Fruit fly (Drosophila melanogaster) whole organism, embryonic: ENCODE results near the gene Rok.

ENCODE experiments used
- ATbp ChIP-seq: fragments of 200-800 bp; sonication (Bioruptor generic); optimal IDR thresholded peaks from 2 replicates; lab custom pipeline; 2017; ENCODE audit warnings: missing biosample characterization, mild to moderate bottlenecking, missing genetic modification characterization, missing genetic modification reagents
- Adf1 ChIP-seq: fragments of 200-800 bp; sonication (Bioruptor generic); IDR thresholded peaks from 2 replicates; pipeline ENCODE4 v1.3.6; 2022; ENCODE audit warnings: missing biosample characterization, missing genetic modification characterization
- Atf-2 ChIP-seq: fragments of 200-800 bp; sonication (Bioruptor generic); optimal IDR thresholded peaks from 2 replicates; lab custom pipeline; 2016; ENCODE audit warnings: missing biosample characterization, missing genetic modification characterization
- CG10462 ChIP-seq: fragments of 200-800 bp; sonication (Bioruptor generic); optimal IDR thresholded peaks from 2 replicates; lab custom pipeline; 2016; ENCODE audit warnings: missing biosample characterization, missing genetic modification characterization
- CG10959 ChIP-seq: fragments of 200-800 bp; sonication (Bioruptor generic); IDR thresholded peaks from 2 replicates; pipeline ENCODE4 v1.3.6; 2022; ENCODE audit warnings: missing biosample characterization, missing genetic modification characterization
- CG12104 ChIP-seq: fragments of 200-800 bp; sonication (Bioruptor generic); optimal IDR thresholded peaks from 3 replicates; lab custom pipeline; 2016; ENCODE audit warnings: missing biosample characterization, missing genetic modification characterization
- CG12769 ChIP-seq: fragments of 200-800 bp; sonication (Bioruptor generic); optimal IDR thresholded peaks from 2 replicates; lab custom pipeline; 2019; ENCODE audit warnings: missing biosample characterization, mild to moderate bottlenecking, missing genetic modification characterization, moderate library complexity
- CG13775 ChIP-seq: fragments of 200-800 bp; sonication (Bioruptor generic); optimal IDR thresholded peaks from 3 replicates; lab custom pipeline; 2017; ENCODE audit warnings: missing biosample characterization, mild to moderate bottlenecking, missing genetic modification characterization
- CG14667 ChIP-seq: fragments of 200-800 bp; sonication (Bioruptor generic); IDR thresholded peaks from 2 replicates; pipeline ENCODE4 v1.3.6; 2022; ENCODE audit warnings: missing biosample characterization, missing genetic modification characterization
- CG15269 ChIP-seq: fragments of 200-800 bp; sonication (Bioruptor generic); optimal IDR thresholded peaks from 2 replicates; lab custom pipeline; 2018; ENCODE audit warnings: missing biosample characterization, mild to moderate bottlenecking, missing genetic modification characterization, moderate library complexity
- CG15696 ChIP-seq: fragments of 200-800 bp; sonication (Bioruptor generic); optimal IDR thresholded peaks from 2 replicates; lab custom pipeline; 2019; ENCODE audit warnings: missing biosample characterization, mild to moderate bottlenecking, missing genetic modification characterization, moderate library complexity
- CG17612 ChIP-seq: fragments of 200-800 bp; sonication (Bioruptor generic); IDR thresholded peaks from 2 replicates; pipeline ENCODE4 v1.3.6; 2022; ENCODE audit warnings: missing biosample characterization, missing genetic modification characterization
- CG2199 ChIP-seq: fragments of 200-800 bp; sonication (Bioruptor generic); IDR thresholded peaks from 3 replicates; pipeline ENCODE4 v1.3.6; 2022; ENCODE audit warnings: missing biosample characterization, missing genetic modification characterization
- CG31365 ChIP-seq: fragments of 200-800 bp; sonication (Bioruptor generic); optimal IDR thresholded peaks from 2 replicates; lab custom pipeline; 2018; ENCODE audit warnings: missing biosample characterization, mild to moderate bottlenecking, missing genetic modification characterization
- CG3838 ChIP-seq: fragments of 200-800 bp; sonication (Bioruptor generic); optimal IDR thresholded peaks from 3 replicates; lab custom pipeline; 2016; ENCODE audit warnings: missing biosample characterization, missing genetic modification characterization
- CG3847 ChIP-seq: fragments of 200-800 bp; sonication (Bioruptor generic); IDR thresholded peaks from 2 replicates; pipeline ENCODE4 v1.3.6; 2022; ENCODE audit warnings: missing biosample characterization, missing genetic modification characterization
- CG42726 ChIP-seq: fragments of 200-800 bp; sonication (Bioruptor generic); IDR thresholded peaks from 2 replicates; pipeline ENCODE4 v1.3.6; 2022; ENCODE audit warnings: missing biosample characterization, missing genetic modification characterization; ENCODE audit not compliant: partially characterized antibody
- CG4617 ChIP-seq: fragments of 200-800 bp; sonication (Bioruptor generic); optimal IDR thresholded peaks from 3 replicates; lab custom pipeline; 2016; ENCODE audit warnings: missing biosample characterization, missing genetic modification characterization, borderline replicate concordance
- CG5953 ChIP-seq: fragments of 200-800 bp; sonication (Bioruptor generic); IDR thresholded peaks from 2 replicates; pipeline ENCODE4 v1.3.6; 2022; ENCODE audit warnings: missing biosample characterization, missing genetic modification characterization
- CG6272 ChIP-seq: fragments of 200-800 bp; sonication (Bioruptor generic); IDR thresholded peaks from 2 replicates; pipeline ENCODE4 v1.3.6; 2022; ENCODE audit warnings: missing biosample characterization, missing genetic modification characterization
- CG6689 ChIP-seq: fragments of 200-800 bp; sonication (Bioruptor generic); IDR thresholded peaks from 2 replicates; pipeline ENCODE4 v1.3.6; 2022; ENCODE audit warnings: missing biosample characterization, missing genetic modification characterization
- CG6813 ChIP-seq: fragments of 200-800 bp; sonication (Bioruptor generic); optimal IDR thresholded peaks from 2 replicates; lab custom pipeline; 2017; ENCODE audit warnings: missing biosample characterization, missing genetic modification characterization, mild to moderate bottlenecking, moderate library complexity, missing genetic modification reagents
- CG7987 ChIP-seq: fragments of 200-800 bp; sonication (Bioruptor generic); optimal IDR thresholded peaks from 2 replicates; lab custom pipeline; 2018; ENCODE audit warnings: missing biosample characterization, mild to moderate bottlenecking, missing genetic modification characterization, moderate library complexity
- CG8089 ChIP-seq: fragments of 200-800 bp; sonication (Bioruptor generic); optimal IDR thresholded peaks from 3 replicates; lab custom pipeline; 2016; ENCODE audit warnings: missing biosample characterization, missing genetic modification characterization
- CG8924 ChIP-seq: fragments of 200-800 bp; optimal IDR thresholded peaks from 3 replicates; lab custom pipeline; 2019; ENCODE audit warnings: missing biosample characterization, mild to moderate bottlenecking, missing genetic modification characterization, moderate library complexity
- CHES-1-like ChIP-seq: fragments of 200-800 bp; sonication (Bioruptor generic); optimal IDR thresholded peaks from 2 replicates; lab custom pipeline; 2016; ENCODE audit warnings: missing biosample characterization, missing genetic modification characterization
- Doc2 ChIP-seq: fragments of 200-800 bp; sonication (Bioruptor generic); IDR thresholded peaks from 2 replicates; pipeline ENCODE4 v1.3.6; 2022; ENCODE audit warnings: missing biosample characterization, missing genetic modification characterization
- Doc3 ChIP-seq: fragments of 200-800 bp; sonication (Bioruptor generic); IDR thresholded peaks from 3 replicates; pipeline ENCODE4 v1.3.6; 2022; ENCODE audit warnings: missing biosample characterization, missing genetic modification characterization; ENCODE audit not compliant: partially characterized antibody
- Gsc ChIP-seq: fragments of 200-800 bp; sonication (Bioruptor generic); IDR thresholded peaks from 2 replicates; pipeline ENCODE4 v1.3.6; 2022; ENCODE audit warnings: missing biosample characterization, missing genetic modification characterization
- HHEX ChIP-seq: fragments of 200-800 bp; sonication (Bioruptor generic); optimal IDR thresholded peaks from 3 replicates; lab custom pipeline; 2017; ENCODE audit warnings: missing biosample characterization, mild to moderate bottlenecking, missing genetic modification characterization, missing genetic modification reagents
- NK7.1 ChIP-seq: fragments of 200-800 bp; sonication (Bioruptor generic); optimal IDR thresholded peaks from 3 replicates; lab custom pipeline; 2016; ENCODE audit warnings: missing biosample characterization, missing genetic modification characterization
- Neu2 ChIP-seq: fragments of 200-800 bp; sonication (Bioruptor generic); optimal IDR thresholded peaks from 3 replicates; lab custom pipeline; 2016; ENCODE audit warnings: missing biosample characterization, missing genetic modification characterization, borderline replicate concordance
- Nf-YA ChIP-seq: fragments of 200-800 bp; sonication (Bioruptor generic); IDR thresholded peaks from 2 replicates; pipeline ENCODE4 v1.3.6; 2022; ENCODE audit warnings: missing biosample characterization, missing genetic modification characterization
- Xbp1 ChIP-seq: fragments of 200-800 bp; sonication (Bioruptor generic); optimal IDR thresholded peaks from 3 replicates; lab custom pipeline; 2016; ENCODE audit warnings: missing biosample characterization, mild to moderate bottlenecking, missing genetic modification characterization
- ab ChIP-seq: fragments of 200-800 bp; sonication (Bioruptor generic); optimal IDR thresholded peaks from 2 replicates; lab custom pipeline; 2016; ENCODE audit warnings: missing biosample characterization, missing genetic modification characterization
- bigmax ChIP-seq: fragments of 200-800 bp; sonication (Bioruptor generic); optimal IDR thresholded peaks from 2 replicates; lab custom pipeline; 2018; ENCODE audit warnings: missing biosample characterization, mild to moderate bottlenecking, missing genetic modification characterization
- cas ChIP-seq: fragments of 200-800 bp; sonication (Bioruptor generic); IDR thresholded peaks from 2 replicates; pipeline ENCODE4 v1.3.6; 2022; ENCODE audit warnings: missing biosample characterization, missing genetic modification characterization
- crc ChIP-seq: fragments of 200-800 bp; sonication (Bioruptor generic); optimal IDR thresholded peaks from 2 replicates; lab custom pipeline; 2016; ENCODE audit warnings: missing biosample characterization, missing genetic modification characterization
- cwo ChIP-seq: fragments of 200-800 bp; sonication (Bioruptor generic); optimal IDR thresholded peaks from 3 replicates; lab custom pipeline; 2017; ENCODE audit warnings: missing biosample characterization, missing genetic modification characterization, mild to moderate bottlenecking, moderate library complexity, missing genetic modification reagents
- dimm ChIP-seq: fragments of 200-800 bp; sonication (Bioruptor generic); IDR thresholded peaks from 2 replicates; pipeline ENCODE4 v1.3.6; 2022; ENCODE audit warnings: missing biosample characterization, missing genetic modification characterization
- gro ChIP-seq: fragments of 200-800 bp; sonication (Bioruptor generic); optimal IDR thresholded peaks from 2 replicates; lab custom pipeline; 2016; ENCODE audit warnings: missing biosample characterization, missing genetic modification characterization
- kay ChIP-seq: fragments of 200-800 bp; sonication (Bioruptor generic); optimal IDR thresholded peaks from 2 replicates; lab custom pipeline; 2016; ENCODE audit warnings: missing biosample characterization, missing genetic modification characterization
- lab ChIP-seq: fragments of 200-800 bp; sonication (Bioruptor generic); optimal IDR thresholded peaks from 3 replicates; lab custom pipeline; 2017; ENCODE audit warnings: missing biosample characterization, missing genetic modification characterization, mild to moderate bottlenecking, moderate library complexity, missing genetic modification reagents
- pho ChIP-seq: fragments of 200-800 bp; sonication (Bioruptor generic); optimal IDR thresholded peaks from 2 replicates; lab custom pipeline; 2016; ENCODE audit warnings: missing biosample characterization, missing genetic modification characterization
- pnt ChIP-seq: fragments of 200-800 bp; sonication (Bioruptor generic); optimal IDR thresholded peaks from 3 replicates; lab custom pipeline; 2016; ENCODE audit warnings: missing biosample characterization, missing genetic modification characterization
- rib ChIP-seq: fragments of 200-800 bp; sonication (Bioruptor generic); IDR thresholded peaks from 2 replicates; pipeline ENCODE4 v1.3.6; 2022; ENCODE audit warnings: missing biosample characterization, missing genetic modification characterization
- sna ChIP-seq: fragments of 200-800 bp; sonication (Bioruptor generic); IDR thresholded peaks from 2 replicates; pipeline ENCODE4 v1.3.6; 2022; ENCODE audit warnings: missing biosample characterization, missing genetic modification characterization; ENCODE audit not compliant: partially characterized antibody
- tap ChIP-seq: fragments of 200-800 bp; optimal IDR thresholded peaks from 3 replicates; lab custom pipeline; 2019; ENCODE audit warnings: missing biosample characterization, mild to moderate bottlenecking, missing genetic modification characterization, moderate library complexity
- zfh1 ChIP-seq: fragments of 200-800 bp; sonication (Bioruptor generic); IDR thresholded peaks from 3 replicates; pipeline ENCODE4 v1.3.6; 2022; ENCODE audit warnings: missing biosample characterization, missing genetic modification characterization

The Rok gene

DNA sequence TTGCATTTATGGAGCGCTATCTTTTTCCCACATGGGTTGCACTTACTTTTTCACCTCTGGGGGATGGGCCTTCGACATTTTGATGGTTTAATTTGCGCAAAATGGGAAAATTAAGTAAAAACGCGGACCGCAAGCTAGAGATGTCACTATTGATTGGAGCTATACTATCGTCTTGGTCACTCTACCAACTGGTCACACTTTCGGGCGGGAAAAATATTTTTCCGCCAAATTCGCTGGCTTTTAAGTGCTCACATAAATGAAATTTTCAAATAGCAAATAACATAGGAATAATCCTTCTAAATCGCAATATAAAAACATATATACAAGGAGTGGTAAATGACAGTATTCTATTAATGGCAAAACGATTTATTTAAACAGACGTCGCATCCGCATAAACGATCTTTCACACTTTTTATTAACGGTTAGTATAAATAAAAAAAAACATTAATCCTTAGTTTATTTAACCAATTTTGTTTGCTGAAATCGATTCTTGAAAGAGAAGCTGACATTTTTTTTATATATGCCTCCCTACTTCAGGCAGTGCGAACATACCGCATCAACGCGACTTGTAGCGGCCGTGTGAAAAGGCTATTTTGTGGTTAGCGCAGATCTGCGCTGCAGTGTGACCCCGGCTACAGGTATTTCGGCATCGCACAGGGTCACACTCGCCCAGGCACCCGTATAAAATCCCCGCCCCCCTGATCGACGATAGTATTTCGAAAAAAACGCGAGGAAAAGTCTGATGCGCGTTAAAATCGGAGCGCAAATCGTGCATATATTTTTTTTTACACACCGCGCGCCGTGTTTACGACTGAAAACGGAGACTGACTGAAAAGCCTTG lies 3.3 kb upstream of the Rok start, which contains the start of the genes SNRPG and mthl1 (continued):
- TF ChIP-seq CG6689 (GFP tag; lab: Robert Waterston, UW) (peak; percentile 90), Neu2 (GFP tag; lab: Kevin White, UChicago) (no peak), CG10462 (peak; percentile 38), sna (GFP tag; lab: Robert Waterston, UW) (peak; percentile 36; the same call in 1 of the 2 replicates), CG3847 (GFP tag; lab: Robert Waterston, UW) (peak; percentile 92), pnt (peak; percentile 88), CG12104 (peak; percentile 54), ATbp (GFP tag; lab: Kevin White, UChicago) (no peak), kay (GFP tag; lab: Kevin White, UChicago) (peak; percentile 29), CG10959 (GFP tag; lab: Robert Waterston, UW) (peak; percentile 77), rib (GFP tag; lab: Robert Waterston, UW) (peak; percentile 91), Xbp1 (GFP tag; lab: Kevin White, UChicago) (peak; percentile 88), bigmax (GFP tag; lab: Kevin White, UChicago) (no peak), Atf-2 (GFP tag; lab: Kevin White, UChicago) (peak; percentile 77), CG13775 (GFP tag; lab: Kevin White, UChicago) (peak; percentile 81), CG6813 (no peak), CG4617 (GFP tag; lab: Kevin White, UChicago) (peak; percentile 34), HHEX (GFP tag; lab: Kevin White, UChicago) (peak; percentile 55), cwo (GFP tag; lab: Kevin White, UChicago) (peak; percentile 35), zfh1 (GFP tag; lab: Robert Waterston, UW) (peak; percentile 95), CG3838 (GFP tag; lab: Kevin White, UChicago) (peak; percentile 32), ab (GFP tag; lab: Kevin White, UChicago) (peak; percentile 55), CG2199 (GFP tag; lab: Robert Waterston, UW) (peak; percentile 72; the same call in 1 of the 3 replicates), CG31365 (peak; percentile 15), Adf1 (GFP tag; lab: Robert Waterston, UW) (peak; percentile 68), CG8089 (GFP tag; lab: Kevin White, UChicago) (peak; percentile 34), pho (GFP tag; lab: Kevin White, UChicago) (peak; percentile 81), CG6272 (GFP tag; lab: Robert Waterston, UW) (peak; percentile 90), CG15696 (tag; lab: Kevin White, UChicago) (peak; percentile 49), cas (peak; percentile 63; the same call in 1 of the 2 replicates), gro (no peak), CG12769 (peak; percentile 72), crc (GFP tag; lab: Kevin White, UChicago) (no peak), CG5953 (GFP tag; lab: Robert Waterston, UW) (peak; percentile 81), lab (peak; percentile 81), CG15269 (tag; lab: Kevin White, UChicago) (peak; percentile 74), tap (tag; lab: Kevin White, UChicago) (no peak), CG17612 (GFP tag; lab: Robert Waterston, UW) (peak; percentile 85), Doc2 (GFP tag; lab: Robert Waterston, UW) (peak; percentile 53; the same call in 1 of the 2 replicates), NK7.1 (GFP tag; lab: Kevin White, UChicago) (peak; percentile 58), CHES-1-like (GFP tag; lab: Kevin White, UChicago) (peak; percentile 58), CG8924 (tag; lab: Kevin White, UChicago) (peak; percentile 36), CG7987 (GFP tag; lab: Kevin White, UChicago) (peak; percentile 8), dimm (GFP tag; lab: Robert Waterston, UW) (peak; percentile 55; the same call in 1 of the 2 replicates), CG42726 (peak; percentile 80), Gsc (GFP tag; lab: Robert Waterston, UW) (peak; percentile 92), Doc3 (GFP tag; lab: Robert Waterston, UW) (peak; percentile 56), Nf-YA (GFP tag; lab: Robert Waterston, UW) (peak; percentile 61; the same call in 1 of the 2 replicates), CG14667 (GFP tag; lab: Robert Waterston, UW) (peak; percentile 94)
